Worm (Caenorhabditis elegans) whole organism, L4 larva: ENCODE data around the gene mec-5.

Experiments used
- F26F4.8 ChIP-seq: fragments of 200-800 bp; sonication (Bioruptor generic); conservative IDR thresholded peaks from 2 replicates; pipeline ENCODE4 v1.3.6; 2022; ENCODE audit warnings: missing genetic modification characterization, missing compliant biosample characterization
- Y5F2A.4 ChIP-seq: fragments of 200-800 bp; sonication (Bioruptor generic); optimal IDR thresholded peaks from 2 replicates; lab custom pipeline; 2018; ENCODE audit warnings: mild to moderate bottlenecking, missing genetic modification characterization, missing compliant biosample characterization
- Y75B8A.6 ChIP-seq: fragments of 200-800 bp; sonication (Bioruptor generic); IDR thresholded peaks from 2 replicates; pipeline ENCODE4 v1.3.6; 2022; ENCODE audit warnings: missing genetic modification reagents, missing genetic modification characterization, missing compliant biosample characterization
- ama-1 ChIP-seq: fragments of 150-350 bp; optimal IDR thresholded peaks from 2 replicates; lab custom pipeline; 2014; ENCODE audit warnings: inconsistent platforms, mixed read lengths
- attf-4 ChIP-seq: sonication (generic microtip); optimal IDR thresholded peaks from 3 replicates; lab custom pipeline; 2017; ENCODE audit warnings: missing biosample characterization, missing genetic modification characterization
- ceh-20 ChIP-seq: fragments of 200-800 bp; sonication (Bioruptor generic); IDR thresholded peaks from 2 replicates; pipeline ENCODE4 v1.3.6; 2022; ENCODE audit warnings: missing genetic modification reagents, missing genetic modification characterization, missing compliant biosample characterization
- ceh-28 ChIP-seq: fragments of 150-350 bp; optimal IDR thresholded peaks from 2 replicates; lab custom pipeline; 2014; ENCODE audit warnings: missing biosample characterization, missing genetic modification reagents, missing genetic modification characterization
- ceh-62 ChIP-seq: sonication (generic microtip); optimal IDR thresholded peaks from 2 replicates; lab custom pipeline; 2017; ENCODE audit warnings: missing biosample characterization, missing genetic modification characterization
- ceh-82 ChIP-seq: sonication (generic microtip); optimal IDR thresholded peaks from 2 replicates; lab custom pipeline; 2017; ENCODE audit warnings: missing biosample characterization, missing genetic modification characterization
- ctbp-1 ChIP-seq: fragments of 200-800 bp; sonication (Bioruptor generic); IDR thresholded peaks from 2 replicates; pipeline ENCODE4 v1.3.6; 2022; ENCODE audit warnings: missing genetic modification reagents, missing genetic modification characterization, missing compliant biosample characterization
- daf-12 ChIP-seq: fragments of 150-350 bp; optimal IDR thresholded peaks from 2 replicates; lab custom pipeline; 2014; ENCODE audit warnings: missing biosample characterization, missing genetic modification reagents, missing genetic modification characterization
- daf-16 ChIP-seq, 3 experiments: sonication (generic microtip); optimal IDR thresholded peaks; 2 replicates each; lab custom pipeline; 2016 to 2017; ENCODE audit warnings: missing genetic modification characterization in 3 of 3, missing genetic modification reagents in 3 of 3, mild to moderate bottlenecking in 2 of 3, missing compliant biosample characterization in 2 of 3, missing biosample characterization in 1 of 3, moderate library complexity in 1 of 3
- dmd-6 ChIP-seq: fragments of 200-800 bp; sonication (Bioruptor generic); IDR thresholded peaks from 2 replicates; pipeline ENCODE4 v1.3.6; 2022; ENCODE audit warnings: missing genetic modification reagents, missing genetic modification characterization, missing compliant biosample characterization
- dve-1 ChIP-seq: sonication (generic microtip); optimal IDR thresholded peaks from 2 replicates; lab custom pipeline; 2017; ENCODE audit warnings: antibody characterized with exemption, mild to moderate bottlenecking, missing genetic modification characterization, missing compliant biosample characterization; ENCODE audit not compliant: insufficient read depth
- fos-1 ChIP-seq: fragments of 150-350 bp; optimal IDR thresholded peaks from 2 replicates; lab custom pipeline; 2014; ENCODE audit warnings: missing biosample characterization, missing genetic modification characterization
- hif-1 ChIP-seq, 2 experiments: sonication (generic microtip); optimal IDR thresholded peaks; 2 replicates each; lab custom pipeline; 2016 to 2017; ENCODE audit warnings: missing compliant biosample characterization in 2 of 2, missing genetic modification characterization in 2 of 2, missing genetic modification reagents in 2 of 2, missing genotype in 2 of 2, mild to moderate bottlenecking in 1 of 2
- hlh-11 ChIP-seq: fragments of 200-800 bp; sonication (Bioruptor generic); optimal IDR thresholded peaks from 2 replicates; lab custom pipeline; 2018; ENCODE audit warnings: mild to moderate bottlenecking, missing genetic modification characterization, missing compliant biosample characterization
- hlh-30 ChIP-seq: sonication (generic microtip); optimal IDR thresholded peaks from 2 replicates; lab custom pipeline; 2017; ENCODE audit warnings: antibody characterized with exemption, mild to moderate bottlenecking, missing genetic modification characterization, missing compliant biosample characterization; ENCODE audit not compliant: insufficient read depth
- lin-15B ChIP-seq: fragments of 150-350 bp; sonication (generic microtip); optimal IDR thresholded peaks from 3 replicates; lab custom pipeline; 2014; ENCODE audit warnings: missing biosample characterization, missing genetic modification characterization
- lin-29 ChIP-seq: fragments of 200-800 bp; sonication (Bioruptor generic); IDR thresholded peaks from 2 replicates; pipeline ENCODE4 v1.3.6; 2022; ENCODE audit warnings: missing genetic modification reagents, missing genetic modification characterization, missing compliant biosample characterization
- lin-39 ChIP-seq: fragments of 150-350 bp; optimal IDR thresholded peaks from 2 replicates; lab custom pipeline; 2014; ENCODE audit warnings: missing biosample characterization, missing genetic modification reagents, missing genetic modification characterization
- lsy-2 ChIP-seq, 2 experiments: fragments of 150-350 bp in 1 of 2; sonication (generic microtip) in 1 of 2; optimal IDR thresholded peaks; 2 replicates each; lab custom pipeline; 2014 to 2017; ENCODE audit warnings: missing biosample characterization in 2 of 2, missing genetic modification characterization in 2 of 2
- madf-9 ChIP-seq: fragments of 200-800 bp; sonication (Bioruptor generic); conservative IDR thresholded peaks from 2 replicates; pipeline ENCODE4 v1.3.6; 2022; ENCODE audit warnings: missing genetic modification reagents, missing genetic modification characterization, missing compliant biosample characterization
- mdl-1 ChIP-seq, 2 experiments: fragments of 150-350 bp in 1 of 2; sonication (generic microtip) in 1 of 2; optimal IDR thresholded peaks; 2 replicates each; lab custom pipeline; 2014 to 2017; ENCODE audit warnings: missing biosample characterization in 2 of 2, missing genetic modification characterization in 2 of 2
- mdt-29 ChIP-seq: fragments of 200-800 bp; sonication (Bioruptor generic); IDR thresholded peaks from 2 replicates; pipeline ENCODE4 v1.3.6; 2022; ENCODE audit warnings: missing genetic modification reagents, missing genetic modification characterization, missing compliant biosample characterization
- mes-2 ChIP-seq: sonication (generic microtip); optimal IDR thresholded peaks from 2 replicates; lab custom pipeline; 2016; ENCODE audit warnings: missing genotype, mild to moderate bottlenecking, missing genetic modification characterization, missing compliant biosample characterization; ENCODE audit not compliant: poor library complexity, severe bottlenecking
- nhr-10 ChIP-seq: fragments of 150-350 bp; optimal IDR thresholded peaks from 2 replicates; lab custom pipeline; 2014; ENCODE audit warnings: missing biosample characterization, missing genetic modification characterization
- nhr-102 ChIP-seq: sonication (generic microtip); optimal IDR thresholded peaks from 2 replicates; lab custom pipeline; 2016; ENCODE audit warnings: mild to moderate bottlenecking, missing genetic modification characterization, moderate library complexity, missing compliant biosample characterization
- nhr-111 ChIP-seq: fragments of 200-800 bp; sonication (Bioruptor generic); optimal IDR thresholded peaks from 2 replicates; lab custom pipeline; 2018; ENCODE audit warnings: mild to moderate bottlenecking, missing genetic modification characterization, missing compliant biosample characterization
- nhr-237 ChIP-seq: sonication (generic microtip); optimal IDR thresholded peaks from 2 replicates; lab custom pipeline; 2017; ENCODE audit warnings: missing biosample characterization, missing genetic modification characterization
- nhr-28 ChIP-seq: fragments of 150-350 bp; optimal IDR thresholded peaks from 2 replicates; lab custom pipeline; 2014; ENCODE audit warnings: missing biosample characterization, missing genetic modification characterization
- nhr-48 ChIP-seq: sonication (generic microtip); optimal IDR thresholded peaks from 2 replicates; lab custom pipeline; 2016; ENCODE audit warnings: mild to moderate bottlenecking, missing genetic modification characterization, missing compliant biosample characterization
- nhr-76 ChIP-seq: fragments of 150-350 bp; optimal IDR thresholded peaks from 2 replicates; lab custom pipeline; 2014; ENCODE audit warnings: missing biosample characterization, missing genetic modification characterization
- nhr-77 ChIP-seq: fragments of 150-350 bp; optimal IDR thresholded peaks from 2 replicates; lab custom pipeline; 2014; ENCODE audit warnings: missing biosample characterization, missing genetic modification characterization
- pqm-1 ChIP-seq: sonication (generic microtip); optimal IDR thresholded peaks from 2 replicates; lab custom pipeline; 2017; ENCODE audit warnings: missing biosample characterization, missing genetic modification characterization
- snpc-1.2 ChIP-seq: fragments of 200-800 bp; sonication (Bioruptor generic); IDR thresholded peaks from 2 replicates; pipeline ENCODE4 v1.3.6; 2022; ENCODE audit warnings: missing genetic modification reagents, missing genetic modification characterization, missing compliant biosample characterization
- snpc-4 ChIP-seq: fragments of 150-350 bp; optimal IDR thresholded peaks from 2 replicates; lab custom pipeline; 2014; ENCODE audit warnings: missing biosample characterization, missing genetic modification characterization
- spr-1 ChIP-seq: sonication (generic microtip); optimal IDR thresholded peaks from 2 replicates; lab custom pipeline; 2016; ENCODE audit warnings: mild to moderate bottlenecking, missing genetic modification characterization, missing compliant biosample characterization
- spr-3 ChIP-seq: fragments of 200-800 bp; sonication (Bioruptor generic); optimal IDR thresholded peaks from 2 replicates; lab custom pipeline; 2018; ENCODE audit warnings: mild to moderate bottlenecking, missing genetic modification characterization, missing compliant biosample characterization
- tra-1 ChIP-seq: fragments of 200-800 bp; sonication (Bioruptor generic); IDR thresholded peaks from 2 replicates; pipeline ENCODE4 v1.3.6; 2022; ENCODE audit warnings: missing genetic modification reagents, missing genetic modification characterization, missing compliant biosample characterization
- unc-130 ChIP-seq: sonication (generic microtip); optimal IDR thresholded peaks from 2 replicates; lab custom pipeline; 2016; ENCODE audit warnings: missing genetic modification reagents, missing genetic modification characterization, missing compliant biosample characterization
- unc-62 ChIP-seq, 3 experiments: fragments of 150-350 bp in 1 of 3; sonication (generic microtip); optimal IDR thresholded peaks in 2 of 3; peaks in 1 of 3; 1 replicate in 1 of 3; 2 replicates in 2 of 3; lab custom pipeline; 2014 to 2017; ENCODE audit warnings: missing biosample characterization in 3 of 3, missing genetic modification characterization in 3 of 3, missing genetic modification reagents in 3 of 3, missing genotype in 1 of 3
- vab-7 ChIP-seq: fragments of 200-800 bp; sonication (Bioruptor generic); IDR thresholded peaks from 2 replicates; pipeline ENCODE4 v1.3.6; 2022; ENCODE audit warnings: missing genetic modification reagents, missing genetic modification characterization, missing compliant biosample characterization
- zag-1 ChIP-seq: fragments of 150-350 bp; optimal IDR thresholded peaks from 2 replicates; lab custom pipeline; 2014; ENCODE audit warnings: missing biosample characterization, missing genetic modification characterization
- zfp-2 ChIP-seq: sonication (generic microtip); optimal IDR thresholded peaks from 2 replicates; lab custom pipeline; 2016; ENCODE audit warnings: mild to moderate bottlenecking, missing genetic modification characterization, missing compliant biosample characterization
- zip-11 ChIP-seq: fragments of 200-800 bp; sonication (Bioruptor generic); IDR thresholded peaks from 2 replicates; pipeline ENCODE4 v1.3.6; 2022; ENCODE audit warnings: missing genetic modification characterization, missing compliant biosample characterization

Gene mec-5

ce11 chrX:15939224-15939623, 4.6 kb upstream of the mec-5 start, which contains the start of gene mrp-3:
Gene mrp-3, minus strand, starts transcription at chrX:15939324.
- TF ChIP-seq ama-1 (lab: Kevin White, UChicago) (no peak), attf-4 (tag; lab: Kevin White, UChicago) (no peak), unc-62 (GFP tag; optimal IDR thresholded peaks at IDR 0.05 in 1 of 2; lab: Kevin White, UChicago) (no peak), unc-62 (tag; optimal IDR thresholded peaks at IDR 0.05; lab: Kevin White, UChicago) (no peak), unc-130 (GFP tag; lab: Kevin White, UChicago) (no peak), F26F4.8 (GFP tag; lab: Robert Waterston, UW) (no peak), lin-29 (no peak), lin-39 (tag; lab: Kevin White, UChicago) (no peak), ctbp-1 (GFP tag; lab: Robert Waterston, UW) (no peak), ceh-62 (tag; lab: Kevin White, UChicago) (no peak), madf-9 (GFP tag; lab: Robert Waterston, UW) (no peak), nhr-28 (tag; lab: Kevin White, UChicago) (no peak), Y5F2A.4 (GFP tag; lab: Kevin White, UChicago) (no peak), snpc-1.2 (GFP tag; lab: Robert Waterston, UW) (no peak), lin-15B (tag; lab: Kevin White, UChicago) (no peak), snpc-4 (tag; lab: Kevin White, UChicago) (no peak), zag-1 (tag; lab: Kevin White, UChicago) (no peak), fos-1 (tag; lab: Kevin White, UChicago) (no peak), nhr-76 (no peak), zfp-2 (tag; lab: Kevin White, UChicago) (no peak)
- TF ChIP-seq, all 104 proteins: peak for 0

- peak; percentile 84 for TF ChIP-seq dmd-6 (GFP tag; lab: Robert Waterston, UW)
- TF ChIP-seq tra-1 (GFP tag; lab: Robert Waterston, UW), result peak; percentile 42; the same call in 1 of the 2 replicates
- no peak for TF ChIP-seq zip-11 (GFP tag; lab: Robert Waterston, UW)
- TF ChIP-seq daf-16 (GFP tag; optimal IDR thresholded peaks at IDR 0.05; lab: Kevin White, UChicago), result no peak
- TF ChIP-seq daf-16 (tag; optimal IDR thresholded peaks at IDR 0.05; lab: Kevin White, UChicago), result peak; percentile 94
- TF ChIP-seq nhr-237 (tag; lab: Kevin White, UChicago), result no peak
- peak in 1 of 2 experiments; percentile 33 for TF ChIP-seq mdl-1 (tag; optimal IDR thresholded peaks at IDR 0.05; lab: Kevin White, UChicago)
- TF ChIP-seq pqm-1 (tag; lab: Kevin White, UChicago), result peak; percentile 59
- TF ChIP-seq hlh-30, result peak; percentile 48
- no peak for TF ChIP-seq daf-12 (tag; lab: Kevin White, UChicago)
- peak; percentile 95 for TF ChIP-seq nhr-102 (tag; lab: Kevin White, UChicago)
- TF ChIP-seq lin-15B (tag; lab: Kevin White, UChicago), result no peak
- TF ChIP-seq nhr-48 (tag; lab: Kevin White, UChicago), result peak; percentile 45
- TF ChIP-seq dve-1 (tag; lab: Kevin White, UChicago), result peak; percentile 69
- TF ChIP-seq nhr-28 (tag; lab: Kevin White, UChicago), result peak; percentile 76
- no peak for TF ChIP-seq ceh-82 (tag; lab: Kevin White, UChicago)
- TF ChIP-seq nhr-77 (tag; lab: Kevin White, UChicago), result peak; percentile 12
- TF ChIP-seq hlh-11 (tag; lab: Kevin White, UChicago), result peak; percentile 82
- 0 out of 2 replicates have a peak, but pooled peaks have one; percentile 46 for TF ChIP-seq ceh-20 (GFP tag; lab: Robert Waterston, UW)
- TF ChIP-seq ceh-28, result no peak
- TF ChIP-seq Y75B8A.6, result no peak
- TF ChIP-seq vab-7 (GFP tag; lab: Robert Waterston, UW), result no peak
- no peak for TF ChIP-seq spr-1 (tag; lab: Kevin White, UChicago)
- TF ChIP-seq nhr-10, result no peak
- peak in 1 of 2 experiments; percentile 38 for TF ChIP-seq hif-1 (tag; optimal IDR thresholded peaks at IDR 0.05; lab: Kevin White, UChicago)
- no peak for TF ChIP-seq lin-39 (tag; lab: Kevin White, UChicago)
- no peak for TF ChIP-seq spr-3 (GFP tag; lab: Kevin White, UChicago)
- no peak for TF ChIP-seq nhr-111 (GFP tag; lab: Kevin White, UChicago)
- TF ChIP-seq mes-2 (tag; lab: Kevin White, UChicago), result no peak
- no peak for TF ChIP-seq mdt-29 (GFP tag; lab: Robert Waterston, UW)
- no peak for TF ChIP-seq lsy-2 (tag; optimal IDR thresholded peaks at IDR 0.05; lab: Kevin White, UChicago)
- TF ChIP-seq unc-62 (GFP tag; optimal IDR thresholded peaks at IDR 0.05 in 1 of 2; lab: Kevin White, UChicago), result peak in 1 of 2 experiments; percentile 99
- no peak for TF ChIP-seq unc-62 (tag; optimal IDR thresholded peaks at IDR 0.05; lab: Kevin White, UChicago)
- TF ChIP-seq, all 104 proteins: peak for 15
Measured at ce11 chrX:15939759-15940334, 4.0 kb upstream of the mec-5 start.
